Worm (Caenorhabditis elegans) whole organism, early embryonic: ENCODE data around the gene ZK84.2.
A peak's percentile ranks its signal among the peaks of the same experiment; 100 is the strongest.
"Not testable (repeated sequence)": the region's sequence is repeated elsewhere in the genome, so short reads cannot be mapped to it uniquely, and the experiment has no call there.

Source experiments
- B0310.2 ChIP-seq: sonication (generic microtip); optimal IDR thresholded peaks from 2 replicates; lab custom pipeline; 2016; ENCODE audit warnings: mild to moderate bottlenecking, missing genetic modification characterization, missing compliant biosample characterization
- F13C5.2 ChIP-seq: sonication (generic microtip); optimal IDR thresholded peaks from 2 replicates; lab custom pipeline; 2017; ENCODE audit warnings: mild to moderate bottlenecking, missing genetic modification characterization, inconsistent platforms, missing compliant biosample characterization
- aly-1 ChIP-seq: sonication (generic microtip); optimal IDR thresholded peaks from 2 replicates; lab custom pipeline; 2016; ENCODE audit warnings: missing genetic modification characterization, missing compliant biosample characterization
- ama-1 ChIP-seq: fragments of 150-350 bp; optimal IDR thresholded peaks from 2 replicates; lab custom pipeline; 2014
- ceh-13 ChIP-seq: fragments of 200-800 bp; sonication (Bioruptor generic); optimal IDR thresholded peaks from 2 replicates; lab custom pipeline; 2018; ENCODE audit warnings: mild to moderate bottlenecking, missing genetic modification characterization, missing compliant biosample characterization
- ceh-36 ChIP-seq: sonication (generic microtip); optimal IDR thresholded peaks from 2 replicates; lab custom pipeline; 2016; ENCODE audit warnings: missing genetic modification characterization, inconsistent platforms, missing compliant biosample characterization
- ets-7 ChIP-seq: sonication (generic microtip); optimal IDR thresholded peaks from 2 replicates; lab custom pipeline; 2016; ENCODE audit warnings: missing genotype, missing genetic modification characterization, missing compliant biosample characterization
- flt-1 ChIP-seq: fragments of 200-800 bp; sonication (Bioruptor generic); IDR thresholded peaks from 2 replicates; pipeline ENCODE4 v1.3.6; 2022; ENCODE audit warnings: missing genetic modification characterization, missing compliant biosample characterization
- hmbx-1 ChIP-seq: sonication (generic microtip); optimal IDR thresholded peaks from 2 replicates; lab custom pipeline; 2016; ENCODE audit warnings: mild to moderate bottlenecking, missing genetic modification characterization, missing compliant biosample characterization
- hmg-4 ChIP-seq: fragments of 200-800 bp; sonication (Bioruptor generic); optimal IDR thresholded peaks from 2 replicates; lab custom pipeline; 2018; ENCODE audit warnings: mild to moderate bottlenecking, missing genetic modification characterization, missing compliant biosample characterization
- hnd-1 ChIP-seq: sonication (generic microtip); optimal IDR thresholded peaks from 2 replicates; lab custom pipeline; 2016; ENCODE audit warnings: missing genetic modification characterization, missing compliant biosample characterization
- pes-1 ChIP-seq: fragments of 200-800 bp; sonication (Bioruptor generic); IDR thresholded peaks from 2 replicates; pipeline ENCODE4 v1.3.6; 2022; ENCODE audit warnings: missing genetic modification reagents, missing genetic modification characterization, missing compliant biosample characterization
- scrt-1 ChIP-seq: fragments of 200-800 bp; sonication (Bioruptor generic); IDR thresholded peaks from 2 replicates; pipeline ENCODE4 v1.3.6; 2022; ENCODE audit warnings: missing genetic modification characterization, missing compliant biosample characterization
- sea-1 ChIP-seq: fragments of 200-800 bp; sonication (Bioruptor generic); conservative IDR thresholded peaks from 2 replicates; pipeline ENCODE4 v1.3.6; 2022; ENCODE audit warnings: missing genetic modification characterization, missing compliant biosample characterization
- tbx-11 ChIP-seq: fragments of 200-800 bp; sonication (Bioruptor generic); IDR thresholded peaks from 2 replicates; pipeline ENCODE4 v1.3.6; 2022; ENCODE audit warnings: missing genetic modification characterization, missing compliant biosample characterization
- tbx-37 ChIP-seq: fragments of 200-800 bp; sonication (Bioruptor generic); conservative IDR thresholded peaks from 2 replicates; pipeline ENCODE4 v1.3.6; 2022; ENCODE audit warnings: missing genetic modification reagents, missing genetic modification characterization, missing compliant biosample characterization
- tra-4 ChIP-seq: sonication (generic microtip); optimal IDR thresholded peaks from 2 replicates; lab custom pipeline; 2017; ENCODE audit warnings: missing genetic modification characterization, missing compliant biosample characterization

ZK84.2 gene

DNA sequence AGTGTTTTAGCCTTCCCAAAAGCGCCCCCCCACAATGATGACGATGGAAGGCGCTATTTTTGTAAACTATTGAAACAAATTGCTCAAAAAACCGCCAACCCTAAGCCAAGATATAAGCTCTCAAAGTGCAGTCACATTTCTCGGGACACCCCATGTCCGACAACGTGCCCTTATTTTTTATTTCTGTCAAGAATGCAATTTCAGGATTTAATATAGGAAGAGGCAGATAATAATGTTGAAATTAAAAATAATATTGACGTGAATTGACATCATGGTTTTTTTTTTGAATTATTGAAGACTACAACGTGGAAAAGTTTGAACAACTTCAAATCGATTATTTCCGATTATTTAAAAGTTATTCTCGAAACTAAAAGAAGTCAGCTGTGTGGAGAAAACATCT lies at the start of gene ZK84.2:
ZK84.2 (plus strand) TSS at position 301 of the 400 bp plus-strand sequence.
- not testable (repeated sequence) for TF ChIP-seq hmbx-1; pes-1; sea-1 (GFP tag; lab: Robert Waterston, UW)

DNA sequence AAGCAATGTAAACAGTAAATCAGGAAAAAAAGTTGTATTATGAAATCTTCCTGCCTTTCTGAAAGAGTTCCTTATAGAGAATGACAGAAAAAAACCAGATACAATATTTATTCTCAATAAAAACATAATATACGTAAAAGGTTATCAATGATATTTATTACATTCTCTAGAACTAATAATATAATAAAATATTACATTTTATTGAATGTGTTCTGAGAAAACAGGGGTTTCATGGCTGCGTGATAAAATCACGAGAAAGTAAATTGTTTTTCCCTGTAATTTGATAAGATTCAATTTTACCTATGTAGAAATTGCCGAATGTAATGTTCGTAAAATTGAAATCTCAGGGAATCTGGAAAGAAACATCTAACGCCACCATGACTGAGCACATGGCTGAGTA lies 49.2 kb upstream of the ZK84.2 start:
- TF ChIP-seq ceh-13 (GFP tag; lab: Kevin White, UChicago) = no peak
- no peak for TF ChIP-seq tbx-37
- no peak for TF ChIP-seq tbx-11 (GFP tag; lab: Robert Waterston, UW)
- TF ChIP-seq ama-1 (lab: Kevin White, UChicago) = no peak
- no peak for TF ChIP-seq B0310.2
- no peak for TF ChIP-seq sea-1 (GFP tag; lab: Robert Waterston, UW)
- no peak for TF ChIP-seq ets-7 (tag; lab: Kevin White, UChicago)
- TF ChIP-seq flt-1 (GFP tag; lab: Robert Waterston, UW) = no peak
- TF ChIP-seq scrt-1 (GFP tag; lab: Robert Waterston, UW) = no peak
- no peak for TF ChIP-seq tra-4 (tag; lab: Kevin White, UChicago)
- TF ChIP-seq hnd-1 = no peak
- TF ChIP-seq F13C5.2 (tag; lab: Kevin White, UChicago) = no peak
- TF ChIP-seq aly-1 = no peak
- no peak for TF ChIP-seq hmbx-1
- TF ChIP-seq ceh-36 (tag; lab: Kevin White, UChicago) = no peak
- no peak for TF ChIP-seq pes-1
- no peak for TF ChIP-seq hmg-4 (GFP tag; lab: Kevin White, UChicago)

- TF ChIP-seq ets-7 (tag; lab: Kevin White, UChicago) = peak; percentile 2
- TF ChIP-seq tbx-37 = no peak
Measured at ce11 chrII:5966637-5967036, 47.5 kb upstream of the ZK84.2 start.

DNA sequence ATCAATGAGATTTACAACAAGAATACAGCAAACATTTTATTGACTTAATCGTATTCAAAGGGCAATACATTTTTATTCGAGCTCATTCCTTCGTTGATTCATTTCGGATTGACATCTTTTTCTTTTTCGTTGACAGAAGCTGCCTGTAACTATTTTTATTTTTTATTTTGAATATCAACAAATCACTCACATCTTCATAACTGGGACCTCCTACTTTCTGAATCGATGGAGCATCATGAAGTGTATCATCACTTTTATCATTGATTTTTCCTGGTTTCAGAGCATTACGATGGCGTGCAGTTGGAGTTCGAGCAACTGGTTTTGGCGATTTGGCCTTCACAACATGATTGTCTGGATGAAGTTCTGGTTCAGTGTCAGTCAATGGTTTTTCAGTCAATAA lies 46.1 kb upstream of the ZK84.2 start, which contains the start of gene B0034.1:
B0034.1 (plus strand) TSS at position 301 of the 400 bp plus-strand sequence.
- TF ChIP-seq hmbx-1 = no peak
- no peak for TF ChIP-seq tbx-37

DNA sequence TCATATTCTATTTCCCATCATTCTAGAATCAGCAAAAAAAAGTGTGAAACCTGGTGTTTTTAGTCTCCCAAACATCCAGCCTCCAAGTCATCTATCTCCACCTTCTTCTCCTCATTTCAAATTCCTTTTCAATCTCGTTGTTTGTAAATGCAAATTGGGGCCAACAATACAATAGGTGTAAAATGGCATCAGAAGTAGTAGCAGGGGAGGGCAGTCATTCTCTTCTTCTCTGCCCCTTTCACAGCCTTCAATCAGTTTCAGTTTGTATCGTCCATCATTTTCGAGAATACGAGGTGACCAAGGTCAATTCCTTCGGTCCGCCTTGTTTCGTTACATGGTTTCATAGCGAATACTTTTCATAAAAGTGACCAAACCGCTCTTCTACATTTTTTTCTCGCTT lies 44.9 kb upstream of the ZK84.2 start, which contains the start of gene B0034.4:
B0034.4 (minus strand) TSS at position 229 of the 400 bp plus-strand sequence.
- no peak for TF ChIP-seq F13C5.2 (tag; lab: Kevin White, UChicago)
- TF ChIP-seq ceh-13 (GFP tag; lab: Kevin White, UChicago) = no peak
- TF ChIP-seq tbx-37 = no peak
- TF ChIP-seq hmg-4 (GFP tag; lab: Kevin White, UChicago) = no peak
- no peak for TF ChIP-seq ets-7 (tag; lab: Kevin White, UChicago)
- TF ChIP-seq tra-4 (tag; lab: Kevin White, UChicago) = no peak
- TF ChIP-seq tbx-11 (GFP tag; lab: Robert Waterston, UW) = no peak
- TF ChIP-seq flt-1 (GFP tag; lab: Robert Waterston, UW) = no peak

- TF ChIP-seq aly-1 = no peak
- TF ChIP-seq F13C5.2 (tag; lab: Kevin White, UChicago) = no peak
- TF ChIP-seq ama-1 (lab: Kevin White, UChicago) = no peak
- TF ChIP-seq tra-4 (tag; lab: Kevin White, UChicago) = no peak
- no peak for TF ChIP-seq flt-1 (GFP tag; lab: Robert Waterston, UW)
Measured at ce11 chrII:5974878-5975277, 39.3 kb upstream of the ZK84.2 start, which contains the start of gene B0034.5. B0034.5 (minus strand) TSS chrII:5974978.

DNA sequence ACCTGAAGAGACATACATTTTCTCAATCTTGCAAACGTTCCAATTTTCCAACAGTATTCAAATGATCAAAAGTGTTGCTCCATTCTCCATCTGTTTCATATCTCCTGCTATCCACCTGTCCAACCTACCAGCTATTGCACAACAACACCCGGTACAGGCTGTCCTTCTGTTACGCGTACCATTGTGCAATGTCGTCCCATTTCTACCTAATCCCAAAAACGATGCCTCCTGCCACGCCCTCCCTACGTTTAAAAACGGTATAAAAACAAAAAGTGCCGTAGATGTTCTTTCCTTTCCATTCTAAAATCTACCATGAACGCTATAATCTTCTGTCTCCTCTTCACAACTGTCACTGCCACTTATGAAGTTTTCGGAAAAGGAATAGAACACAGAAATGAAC lies 25.9 kb upstream of the ZK84.2 start, which contains the start of gene ins-2:
ins-2 (plus strand) TSS at position 301 of the 400 bp plus-strand sequence.
- no peak for TF ChIP-seq ceh-36 (tag; lab: Kevin White, UChicago)
- TF ChIP-seq ceh-13 (GFP tag; lab: Kevin White, UChicago) = no peak
- no peak for TF ChIP-seq hnd-1
- TF ChIP-seq flt-1 (GFP tag; lab: Robert Waterston, UW) = no peak
- TF ChIP-seq hmg-4 (GFP tag; lab: Kevin White, UChicago) = no peak
- no peak for TF ChIP-seq ets-7 (tag; lab: Kevin White, UChicago)
- TF ChIP-seq pes-1 = no peak
- no peak for TF ChIP-seq tra-4 (tag; lab: Kevin White, UChicago)
- TF ChIP-seq scrt-1 (GFP tag; lab: Robert Waterston, UW) = no peak
- TF ChIP-seq tbx-11 (GFP tag; lab: Robert Waterston, UW) = no peak
- no peak for TF ChIP-seq F13C5.2 (tag; lab: Kevin White, UChicago)
- no peak for TF ChIP-seq sea-1 (GFP tag; lab: Robert Waterston, UW)
- no peak for TF ChIP-seq hmbx-1
- no peak for TF ChIP-seq tbx-37
- no peak for TF ChIP-seq aly-1
- no peak for TF ChIP-seq B0310.2
- no peak for TF ChIP-seq ama-1 (lab: Kevin White, UChicago)

DNA sequence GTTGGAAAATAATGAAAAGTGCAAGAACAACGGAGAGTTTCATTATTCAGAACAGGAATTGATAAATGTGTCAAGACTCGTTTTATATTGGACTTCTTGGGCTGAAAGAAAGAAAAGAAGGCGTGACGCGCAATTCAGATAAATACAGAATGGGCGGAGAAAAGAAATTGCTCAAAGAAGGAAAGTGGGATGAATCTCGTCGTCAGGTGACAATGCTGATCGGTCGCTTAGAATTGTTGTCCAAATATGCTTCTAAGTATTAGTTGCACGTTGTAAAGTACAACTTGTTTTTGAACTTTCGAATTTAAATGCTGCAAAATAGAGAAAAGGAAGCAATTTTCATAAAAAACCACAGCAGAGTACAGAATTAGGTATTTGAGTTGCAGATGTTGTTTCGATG lies 23.5 kb upstream of the ZK84.2 start, which contains the start of gene ins-3:
ins-3 (minus strand) TSS at position 101 of the 400 bp plus-strand sequence.
- TF ChIP-seq tbx-11 (GFP tag; lab: Robert Waterston, UW) = no peak
- TF ChIP-seq pes-1 = no peak
- no peak for TF ChIP-seq tra-4 (tag; lab: Kevin White, UChicago)
- no peak for TF ChIP-seq ceh-13 (GFP tag; lab: Kevin White, UChicago)
- TF ChIP-seq B0310.2 = no peak
- no peak for TF ChIP-seq hmg-4 (GFP tag; lab: Kevin White, UChicago)
- TF ChIP-seq F13C5.2 (tag; lab: Kevin White, UChicago) = no peak
- no peak for TF ChIP-seq flt-1 (GFP tag; lab: Robert Waterston, UW)
- TF ChIP-seq hnd-1 = no peak
- no peak for TF ChIP-seq tbx-37
- TF ChIP-seq ets-7 (tag; lab: Kevin White, UChicago) = no peak
- TF ChIP-seq aly-1 = no peak
- no peak for TF ChIP-seq scrt-1 (GFP tag; lab: Robert Waterston, UW)
- TF ChIP-seq ceh-36 (tag; lab: Kevin White, UChicago) = no peak
- no peak for TF ChIP-seq hmbx-1
- TF ChIP-seq sea-1 (GFP tag; lab: Robert Waterston, UW) = no peak
- TF ChIP-seq ama-1 (lab: Kevin White, UChicago) = no peak
